Fruit fly (Drosophila melanogaster): ENCODE measurements around the gene Tsp26A.

The Tsp26A gene

dm6 chr2L:5980862-5981432, 19.1 kb upstream of the Tsp26A start, which contains the start of gene chic (continued):
- TF ChIP-seq CG8478 (optimal IDR thresholded peaks at IDR 0.05) (peak; percentile 28), CG7786 (GFP tag; optimal IDR thresholded peaks at IDR 0.05) (peak; percentile 34), Usf (GFP tag; optimal IDR thresholded peaks at IDR 0.05) (no peak), Ets65A (GFP tag) (peak; percentile 94), CG30020 (tag; optimal IDR thresholded peaks at IDR 0.05) (peak; percentile 79), gem (tag; optimal IDR thresholded peaks at IDR 0.05) (peak; percentile 29), Med (GFP tag) (peak; percentile 79), CG33213 (GFP tag; optimal IDR thresholded peaks at IDR 0.05) (peak; percentile 48), Aef1 (GFP tag; IDR thresholded peaks at IDR 0.05) (no peak), Fer1 (GFP tag; optimal IDR thresholded peaks at IDR 0.05) (peak; percentile 22), toy (GFP tag; IDR thresholded peaks at IDR 0.05) (no peak), Hsf (GFP tag; optimal IDR thresholded peaks at IDR 0.05) (peak; percentile 10), crc (GFP tag; optimal IDR thresholded peaks at IDR 0.05) (peak; percentile 6), CG18476 (GFP tag; optimal IDR thresholded peaks at IDR 0.05) (peak; percentile 11), lola (GFP tag; optimal IDR thresholded peaks at IDR 0.05) (no peak), CG4707 (GFP tag; optimal IDR thresholded peaks at IDR 0.05) (peak; percentile 1), Fer3 (tag; optimal IDR thresholded peaks at IDR 0.05) (peak; percentile 27), jigr1 (GFP tag; IDR thresholded peaks at IDR 0.05) (no peak), CG5953 (GFP tag; IDR thresholded peaks at IDR 0.05) (no peak), nau (GFP tag; optimal IDR thresholded peaks at IDR 0.05) (no peak), CG6765 (GFP tag; optimal IDR thresholded peaks at IDR 0.05) (peak; percentile 20), bsh (GFP tag; optimal IDR thresholded peaks at IDR 0.05) (peak in 1 of 2 experiments; percentile 19), crol (GFP tag; IDR thresholded peaks at IDR 0.05) (no peak), dmrt99B (tag; optimal IDR thresholded peaks at IDR 0.05) (peak; percentile 12), CG14441 (GFP tag; IDR thresholded peaks at IDR 0.05) (no peak), CG12071 (GFP tag; optimal IDR thresholded peaks at IDR 0.05) (peak; percentile 23), HmgD (GFP tag; optimal IDR thresholded peaks at IDR 0.05) (peak; percentile 38), NC2β (GFP tag; optimal IDR thresholded peaks at IDR 0.05) (peak; percentile 18), CoRest (tag; optimal IDR thresholded peaks at IDR 0.05) (no peak), inv (GFP tag; IDR thresholded peaks at IDR 0.05; ENCODE audit: partially characterized antibody) (no peak), CG7928 (GFP tag; optimal IDR thresholded peaks at IDR 0.05) (no peak), Hr78 (GFP tag; optimal IDR thresholded peaks at IDR 0.05) (no peak), CG2889 (GFP tag; IDR thresholded peaks at IDR 0.05) (no peak), gro (GFP tag; optimal IDR thresholded peaks at IDR 0.05) (no peak), dm (GFP tag; optimal IDR thresholded peaks at IDR 0.05) (peak; percentile 42), fru (optimal IDR thresholded peaks at IDR 0.05) (no peak), CG15514 (GFP tag; optimal IDR thresholded peaks at IDR 0.05) (peak; percentile 63), BEAF-32 (GFP tag; optimal IDR thresholded peaks at IDR 0.05) (peak; percentile 22), gce (GFP tag; IDR thresholded peaks at IDR 0.05) (no peak), MESR4 (GFP tag; optimal IDR thresholded peaks at IDR 0.05) (peak; percentile 58), ERR (GFP tag; optimal IDR thresholded peaks at IDR 0.05) (peak; percentile 3), CG1647 (GFP tag; optimal IDR thresholded peaks at IDR 0.05) (peak; percentile 38), CG10366 (GFP tag; IDR thresholded peaks at IDR 0.05) (no peak), sc (optimal IDR thresholded peaks at IDR 0.05) (no peak), sc (GFP tag; optimal IDR thresholded peaks at IDR 0.05) (no peak), CG30403 (GFP tag; optimal IDR thresholded peaks at IDR 0.05) (peak; percentile 6), org-1 (GFP tag; optimal IDR thresholded peaks at IDR 0.05) (peak; percentile 5), Hey (tag; optimal IDR thresholded peaks at IDR 0.05) (no peak), Nf-YB (GFP tag; optimal IDR thresholded peaks at IDR 0.05) (no peak), CG17802 (tag; optimal IDR thresholded peaks at IDR 0.05) (peak; percentile 100), cwo (GFP tag; optimal IDR thresholded peaks at IDR 0.05) (no peak)
